Worm (Caenorhabditis elegans) whole organism, L4 larva: ENCODE data around the gene rnh-1.1.

Source experiments
- ceh-82 ChIP-seq: sonication (generic microtip); optimal IDR thresholded peaks from 2 replicates; lab custom pipeline; 2017; ENCODE audit warnings: missing biosample characterization, missing genetic modification characterization
- dpl-1 ChIP-seq: fragments of 150-350 bp; optimal IDR thresholded peaks from 2 replicates; lab custom pipeline; 2014; ENCODE audit warnings: missing biosample characterization, missing genetic modification reagents, missing genetic modification characterization
- lir-3 ChIP-seq: sonication (generic microtip); optimal IDR thresholded peaks from 2 replicates; lab custom pipeline; 2016; ENCODE audit warnings: mild to moderate bottlenecking, missing genetic modification characterization, missing compliant biosample characterization
- madf-5 ChIP-seq, 2 experiments: fragments of 200-800 bp; sonication (Bioruptor generic); IDR thresholded peaks; 2 replicates each; pipeline ENCODE4 v1.3.6; 2022; ENCODE audit warnings: missing compliant biosample characterization in 2 of 2, missing genetic modification characterization in 2 of 2
- nhr-25 ChIP-seq: sonication (generic microtip); optimal IDR thresholded peaks from 2 replicates; lab custom pipeline; 2017; ENCODE audit warnings: missing genetic modification characterization, mild to moderate bottlenecking, missing compliant biosample characterization, antibody characterized with exemption, moderate library complexity, borderline replicate concordance; ENCODE audit not compliant: insufficient read depth
- vab-7 ChIP-seq: fragments of 200-800 bp; sonication (Bioruptor generic); IDR thresholded peaks from 2 replicates; pipeline ENCODE4 v1.3.6; 2022; ENCODE audit warnings: missing genetic modification reagents, missing genetic modification characterization, missing compliant biosample characterization

DNA sequence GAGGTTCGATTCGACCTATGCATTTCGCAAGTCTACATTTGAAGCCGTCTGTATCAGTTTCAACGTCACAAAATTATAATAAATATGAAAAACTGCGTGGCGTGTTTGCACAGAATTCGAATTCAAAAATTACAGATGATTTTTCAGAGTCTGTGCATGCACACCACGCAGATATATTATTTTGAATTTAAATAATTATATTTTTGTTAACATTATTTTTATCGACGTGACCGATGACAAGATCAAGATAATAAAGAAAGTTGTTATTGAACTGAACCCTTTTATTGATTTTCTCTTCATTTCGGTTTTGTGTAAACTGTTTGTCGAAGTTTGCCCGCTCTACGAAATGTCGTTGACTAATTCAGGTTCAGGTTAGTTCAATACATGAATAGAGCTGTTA lies 20.5 kb upstream of the rnh-1.1 start, which contains the start of gene C28F5.1:
- TF ChIP-seq madf-5 (GFP tag; IDR thresholded peaks at IDR 0.05; lab: Robert Waterston, UW) (no peak), vab-7 (no peak), dpl-1 (GFP tag; lab: Kevin White, UChicago) (no peak), nhr-25 (tag; lab: Kevin White, UChicago) (no peak), ceh-82 (no peak), lir-3 (tag; lab: Kevin White, UChicago) (no peak)
